Fruit fly (Drosophila melanogaster): ENCODE results near the gene CG12099.

CG12099 gene

DNA sequence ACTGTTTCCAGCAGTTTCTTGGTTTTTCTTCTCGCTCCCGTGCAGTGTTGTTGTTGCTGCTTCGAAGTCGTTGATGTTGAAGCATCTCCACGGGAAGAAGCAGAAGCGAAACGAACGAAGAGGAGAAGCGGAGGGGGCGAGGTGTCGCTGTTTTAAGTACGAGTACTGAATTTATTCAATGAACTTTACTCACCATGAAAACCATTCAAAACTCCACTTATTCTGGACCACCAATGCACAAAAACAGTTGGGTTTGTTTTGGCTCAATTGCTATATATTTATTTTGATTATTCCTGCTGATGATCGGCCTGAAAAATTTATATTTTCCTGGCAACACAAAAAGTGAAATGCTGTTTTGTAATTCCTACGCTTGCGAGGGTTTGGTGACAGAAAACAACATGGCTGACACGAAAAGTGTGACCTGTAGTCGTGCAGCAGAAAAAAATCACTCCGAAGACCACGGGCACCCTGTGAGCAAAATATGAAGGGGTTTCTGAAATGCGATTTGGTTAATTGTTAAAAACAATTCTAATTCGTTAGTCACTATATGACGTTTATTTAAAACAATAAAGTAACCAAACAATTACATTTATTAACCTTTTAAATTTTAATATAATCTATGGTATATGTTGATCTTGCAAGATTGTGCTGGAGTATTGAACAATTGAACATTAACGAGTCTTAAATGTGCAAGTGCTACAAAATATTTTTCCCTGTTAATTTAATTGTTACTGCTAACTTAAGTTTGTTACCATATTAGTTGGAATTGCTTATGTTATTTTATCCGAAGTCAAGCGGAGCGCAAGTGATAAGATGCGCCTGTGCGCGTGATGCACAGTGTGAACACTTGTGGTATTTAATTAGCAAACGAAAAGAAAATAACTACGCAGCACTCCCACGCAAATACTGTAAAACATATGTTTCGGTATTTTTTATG, 10.2 kb upstream of the CG12099 start, which contains the start of gene CG7879 (continued):
- no peak; the same call in 1 of the 2 replicates for TF ChIP-seq hbn (GFP tag; IDR thresholded peaks at IDR 0.05; ENCODE audit: partially characterized antibody)
- no peak for TF ChIP-seq jigr1 (GFP tag; IDR thresholded peaks at IDR 0.05)
- TF ChIP-seq CG9437 (GFP tag; optimal IDR thresholded peaks at IDR 0.05), result peak; percentile 65
- TF ChIP-seq Hr39 (optimal IDR thresholded peaks at IDR 0.05), result no peak
- no peak for TF ChIP-seq lov (optimal IDR thresholded peaks at IDR 0.05)
- TF ChIP-seq lov (GFP tag; IDR thresholded peaks at IDR 0.05), result no peak
- no peak for TF ChIP-seq esg (GFP tag; conservative IDR thresholded peaks at IDR 0.05)
- no peak for TF ChIP-seq Gsc (GFP tag; IDR thresholded peaks at IDR 0.05)
- no peak for TF ChIP-seq pros (GFP tag; optimal IDR thresholded peaks at IDR 0.05)
- peak; percentile 92 for TF ChIP-seq CG30020 (tag; optimal IDR thresholded peaks at IDR 0.05)
- peak; percentile 15 for TF ChIP-seq CG7839 (tag; optimal IDR thresholded peaks at IDR 0.05)
- no peak for TF ChIP-seq CG3838 (GFP tag; optimal IDR thresholded peaks at IDR 0.05)
- TF ChIP-seq CG8359 (GFP tag; optimal IDR thresholded peaks at IDR 0.05; ENCODE audit: borderline replicate concordance), result no peak
- TF ChIP-seq CG2120 (GFP tag; optimal IDR thresholded peaks at IDR 0.05), result no peak
- TF ChIP-seq Ada2b (GFP tag; IDR thresholded peaks at IDR 0.05), result no peak
- no peak for TF ChIP-seq Nf-YA (GFP tag; IDR thresholded peaks at IDR 0.05)
- peak; percentile 27; the same call in 1 of the 2 replicates for TF ChIP-seq CG9932 (GFP tag; IDR thresholded peaks at IDR 0.05)
- TF ChIP-seq CG1792 (GFP tag; optimal IDR thresholded peaks at IDR 0.05), result no peak
- TF ChIP-seq sug (tag; optimal IDR thresholded peaks at IDR 0.05), result peak; percentile 7
- TF ChIP-seq lmd (GFP tag; IDR thresholded peaks at IDR 0.05), result peak; percentile 33; the same call in 1 of the 2 replicates
- no peak for TF ChIP-seq ranshi (GFP tag; IDR thresholded peaks at IDR 0.05)
- no peak for TF ChIP-seq Max (GFP tag; optimal IDR thresholded peaks at IDR 0.05)
- no peak for TF ChIP-seq CG3065 (GFP tag; optimal IDR thresholded peaks at IDR 0.05)
- TF ChIP-seq D (optimal IDR thresholded peaks at IDR 0.05), result no peak
- no peak for TF ChIP-seq D (GFP tag; optimal IDR thresholded peaks at IDR 0.05)
- TF ChIP-seq CG8290 (GFP tag; optimal IDR thresholded peaks at IDR 0.05), result no peak
- TF ChIP-seq CG8290 (tag; optimal IDR thresholded peaks at IDR 0.05), result no peak
- TF ChIP-seq sqz (GFP tag; optimal IDR thresholded peaks at IDR 0.05), result no peak
- TF ChIP-seq CG33213 (GFP tag; optimal IDR thresholded peaks at IDR 0.05), result no peak
- TF ChIP-seq CG10565 (GFP tag; optimal IDR thresholded peaks at IDR 0.05), result no peak
- TF ChIP-seq CG4707 (GFP tag; optimal IDR thresholded peaks at IDR 0.05), result peak; percentile 19
- no peak for TF ChIP-seq CG13123 (GFP tag; optimal IDR thresholded peaks at IDR 0.05)
- no peak for TF ChIP-seq Dip2 (GFP tag; IDR thresholded peaks at IDR 0.05)
- TF ChIP-seq Rfx (GFP tag; IDR thresholded peaks at IDR 0.05), result peak; percentile 50
- peak; percentile 8 for TF ChIP-seq tin (GFP tag; optimal IDR thresholded peaks at IDR 0.05)
- TF ChIP-seq Doc3 (GFP tag; IDR thresholded peaks at IDR 0.05; ENCODE audit: partially characterized antibody), result no peak
- no peak for TF ChIP-seq CG42726 (GFP tag; IDR thresholded peaks at IDR 0.05; ENCODE audit: partially characterized antibody)
- no peak for TF ChIP-seq CG16779 (GFP tag; IDR thresholded peaks at IDR 0.05)
- TF ChIP-seq run (tag; optimal IDR thresholded peaks at IDR 0.05), result no peak
- peak; percentile 47 for TF ChIP-seq CG8924 (tag; optimal IDR thresholded peaks at IDR 0.05)
- no peak for TF ChIP-seq Aef1 (GFP tag; IDR thresholded peaks at IDR 0.05)
- no peak for TF ChIP-seq NK7.1 (GFP tag; optimal IDR thresholded peaks at IDR 0.05)
- 0 out of 2 replicates have a peak, but pooled peaks have one; percentile 18 for TF ChIP-seq sob (GFP tag; IDR thresholded peaks at IDR 0.05)
- no peak for TF ChIP-seq CG43689 (GFP tag; IDR thresholded peaks at IDR 0.05)
- TF ChIP-seq CG11504 (tag; optimal IDR thresholded peaks at IDR 0.05), result no peak
- TF ChIP-seq CG8388 (GFP tag; optimal IDR thresholded peaks at IDR 0.05), result no peak
- TF ChIP-seq psq (GFP tag; optimal IDR thresholded peaks at IDR 0.05), result peak; percentile 43
- 0 out of 2 replicates have a peak, but pooled peaks have one; percentile 28 for TF ChIP-seq al (GFP tag; IDR thresholded peaks at IDR 0.05)
- no peak for TF ChIP-seq CG8089 (GFP tag; optimal IDR thresholded peaks at IDR 0.05)
- no peak for TF ChIP-seq CG7556 (GFP tag; optimal IDR thresholded peaks at IDR 0.05)
- TF ChIP-seq CG7987 (GFP tag; optimal IDR thresholded peaks at IDR 0.05), result no peak
